Worm (Caenorhabditis elegans) whole organism, L2 larva: ENCODE results near the gene Y43B11AR.3.
A peak's percentile ranks its signal among the peaks of the same experiment; 100 is the strongest.

ENCODE experiments used
- C34F6.9 ChIP-seq: fragments of 150-350 bp; optimal IDR thresholded peaks from 2 replicates; lab custom pipeline; 2014; ENCODE audit warnings: missing biosample characterization, missing genetic modification characterization
- F13H6.1 ChIP-seq: sonication (generic microtip); optimal IDR thresholded peaks from 2 replicates; lab custom pipeline; 2016; ENCODE audit warnings: missing genetic modification characterization, missing compliant biosample characterization
- Y55F3AM.14 ChIP-seq: fragments of 200-800 bp; sonication (Bioruptor generic); optimal IDR thresholded peaks from 2 replicates; lab custom pipeline; 2018; ENCODE audit warnings: mild to moderate bottlenecking, missing genetic modification characterization, missing compliant biosample characterization
- ZK546.5 ChIP-seq: sonication (generic microtip); optimal IDR thresholded peaks from 2 replicates; lab custom pipeline; 2017; ENCODE audit warnings: missing biosample characterization, missing genetic modification characterization
- aly-2 ChIP-seq: fragments of 150-350 bp; optimal IDR thresholded peaks from 2 replicates; lab custom pipeline; 2014; ENCODE audit warnings: missing biosample characterization, missing genetic modification characterization
- ama-1 ChIP-seq: fragments of 150-350 bp; optimal IDR thresholded peaks from 2 replicates; lab custom pipeline; 2018; ENCODE audit warnings: inconsistent platforms
- blmp-1 ChIP-seq: sonication (generic microtip); optimal IDR thresholded peaks from 2 replicates; lab custom pipeline; 2017; ENCODE audit warnings: missing genetic modification characterization, mild to moderate bottlenecking, missing compliant biosample characterization, antibody characterized with exemption, moderate library complexity; ENCODE audit not compliant: insufficient read depth
- ceh-16 ChIP-seq: fragments of 150-350 bp; optimal IDR thresholded peaks from 2 replicates; lab custom pipeline; 2014; ENCODE audit warnings: missing biosample characterization, missing genetic modification characterization
- ceh-82 ChIP-seq: fragments of 150-350 bp; optimal IDR thresholded peaks from 2 replicates; lab custom pipeline; 2014; ENCODE audit warnings: missing biosample characterization, missing genetic modification characterization
- crh-2 ChIP-seq: sonication (generic microtip); optimal IDR thresholded peaks from 2 replicates; lab custom pipeline; 2017; ENCODE audit warnings: missing biosample characterization, missing genetic modification characterization
- dmd-4 ChIP-seq: sonication (generic microtip); optimal IDR thresholded peaks from 2 replicates; lab custom pipeline; 2017; ENCODE audit warnings: missing biosample characterization, missing genetic modification characterization
- egl-27 ChIP-seq: sonication (generic microtip); optimal IDR thresholded peaks from 3 replicates; lab custom pipeline; 2017; ENCODE audit warnings: missing biosample characterization, missing genetic modification reagents, missing genetic modification characterization
- elt-1 ChIP-seq: fragments of 150-350 bp; optimal IDR thresholded peaks from 2 replicates; lab custom pipeline; 2014; ENCODE audit warnings: missing biosample characterization, missing genetic modification characterization
- elt-3 ChIP-seq: sonication (generic microtip); optimal IDR thresholded peaks from 2 replicates; lab custom pipeline; 2017; ENCODE audit warnings: missing biosample characterization, missing genetic modification characterization
- fos-1 ChIP-seq: fragments of 150-350 bp; optimal IDR thresholded peaks from 2 replicates; lab custom pipeline; 2014; ENCODE audit warnings: missing biosample characterization, missing genetic modification characterization
- gmeb-1 ChIP-seq: fragments of 150-350 bp; optimal IDR thresholded peaks from 2 replicates; lab custom pipeline; 2014; ENCODE audit warnings: missing biosample characterization, missing genetic modification characterization
- lin-11 ChIP-seq: fragments of 150-350 bp; sonication (generic microtip); optimal IDR thresholded peaks from 2 replicates; lab custom pipeline; 2014; ENCODE audit warnings: missing biosample characterization, missing genetic modification characterization, inconsistent platforms, mixed read lengths
- nhr-10 ChIP-seq: sonication (generic microtip); optimal IDR thresholded peaks from 2 replicates; lab custom pipeline; 2017; ENCODE audit warnings: missing biosample characterization, missing genetic modification characterization
- nhr-11 ChIP-seq: fragments of 150-350 bp; optimal IDR thresholded peaks from 2 replicates; lab custom pipeline; 2014; ENCODE audit warnings: missing biosample characterization, missing genetic modification characterization
- nhr-12 ChIP-seq: fragments of 150-350 bp; optimal IDR thresholded peaks from 2 replicates; lab custom pipeline; 2014; ENCODE audit warnings: missing biosample characterization, missing genetic modification characterization
- nhr-21 ChIP-seq: fragments of 150-350 bp; optimal IDR thresholded peaks from 2 replicates; lab custom pipeline; 2014; ENCODE audit warnings: missing biosample characterization, missing genetic modification characterization
- nhr-23 ChIP-seq: fragments of 150-350 bp; optimal IDR thresholded peaks from 2 replicates; lab custom pipeline; 2014; ENCODE audit warnings: missing biosample characterization, missing genetic modification reagents, missing genetic modification characterization
- nhr-237 ChIP-seq: fragments of 150-350 bp; optimal IDR thresholded peaks from 2 replicates; lab custom pipeline; 2014; ENCODE audit warnings: missing biosample characterization, missing genetic modification characterization
- nhr-6 ChIP-seq: fragments of 150-350 bp; optimal IDR thresholded peaks from 2 replicates; lab custom pipeline; 2014; ENCODE audit warnings: missing biosample characterization, missing genetic modification characterization
- peb-1 ChIP-seq: fragments of 150-350 bp; optimal IDR thresholded peaks from 2 replicates; lab custom pipeline; 2014; ENCODE audit warnings: missing biosample characterization, missing genetic modification characterization
- sma-3 ChIP-seq: sonication (generic microtip); optimal IDR thresholded peaks from 2 replicates; lab custom pipeline; 2016; ENCODE audit warnings: missing genetic modification reagents, missing genetic modification characterization, missing compliant biosample characterization
- sma-9 ChIP-seq, 2 experiments: fragments of 150-350 bp in 1 of 2; sonication (generic microtip) in 1 of 2; optimal IDR thresholded peaks; 2 replicates each; lab custom pipeline; 2014 to 2016; ENCODE audit warnings: missing genetic modification characterization in 2 of 2, mild to moderate bottlenecking in 1 of 2, missing biosample characterization in 1 of 2, missing compliant biosample characterization in 1 of 2, missing genetic modification reagents in 1 of 2, moderate library complexity in 1 of 2
- snpc-4 ChIP-seq: fragments of 150-350 bp; optimal IDR thresholded peaks from 2 replicates; lab custom pipeline; 2014; ENCODE audit warnings: missing biosample characterization, missing genetic modification characterization
- unc-55 ChIP-seq: fragments of 150-350 bp; sonication (generic microtip); optimal IDR thresholded peaks from 3 replicates; lab custom pipeline; 2014; ENCODE audit warnings: missing biosample characterization, missing genetic modification reagents, missing genetic modification characterization
- zag-1 ChIP-seq: fragments of 150-350 bp; optimal IDR thresholded peaks from 2 replicates; lab custom pipeline; 2014; ENCODE audit warnings: missing biosample characterization, missing genetic modification characterization
- ztf-1 ChIP-seq: fragments of 200-800 bp; sonication (Bioruptor generic); conservative IDR thresholded peaks from 2 replicates; pipeline ENCODE4 v1.3.6; 2022; ENCODE audit warnings: missing genetic modification characterization, missing compliant biosample characterization
- ztf-11 ChIP-seq: sonication (generic microtip); optimal IDR thresholded peaks from 2 replicates; lab custom pipeline; 2017; ENCODE audit warnings: missing biosample characterization, missing genetic modification characterization

Y43B11AR.3 gene

DNA sequence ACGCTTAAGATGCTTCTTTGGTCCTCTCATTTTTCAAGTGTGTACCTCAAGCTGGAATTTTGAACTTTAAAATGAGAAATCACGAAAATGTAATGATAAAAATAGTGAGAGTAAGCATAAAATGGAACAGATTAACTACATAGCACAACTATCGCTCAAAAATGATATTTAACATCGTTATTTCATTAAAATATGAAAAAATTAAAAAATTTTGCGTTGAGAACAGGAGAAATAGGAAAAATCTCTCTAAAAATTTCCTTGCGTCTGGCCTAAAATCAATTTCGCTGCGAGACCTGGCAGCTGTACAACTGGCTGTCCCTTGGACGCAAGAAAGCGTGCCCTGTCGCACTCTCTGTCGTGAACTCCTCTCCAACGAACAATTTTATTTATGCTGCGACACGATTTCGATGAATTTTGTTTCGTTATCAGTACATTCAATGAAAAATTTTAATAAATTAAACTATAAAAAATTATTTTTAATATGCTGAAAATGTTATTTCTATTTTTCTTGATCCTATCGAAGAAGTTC is 1.2 kb upstream of the Y43B11AR.3 start, which contains the start of gene rps-4 (continued):
- peak; percentile 88 for TF ChIP-seq sma-3

ce11 chrIV:7083976-7084375 is 460 bp upstream of the Y43B11AR.3 start:
- TF ChIP-seq ceh-16 (tag; lab: Kevin White, UChicago) (no peak), Y55F3AM.14 (no peak), nhr-10 (no peak), nhr-23 (tag; lab: Kevin White, UChicago) (no peak), nhr-237 (tag; lab: Kevin White, UChicago) (no peak), ztf-11 (tag; lab: Kevin White, UChicago) (no peak), crh-2 (tag; lab: Kevin White, UChicago) (no peak), fos-1 (tag; lab: Kevin White, UChicago) (no peak), zag-1 (tag; lab: Kevin White, UChicago) (no peak), snpc-4 (no peak), F13H6.1 (tag; lab: Kevin White, UChicago) (no peak)

DNA sequence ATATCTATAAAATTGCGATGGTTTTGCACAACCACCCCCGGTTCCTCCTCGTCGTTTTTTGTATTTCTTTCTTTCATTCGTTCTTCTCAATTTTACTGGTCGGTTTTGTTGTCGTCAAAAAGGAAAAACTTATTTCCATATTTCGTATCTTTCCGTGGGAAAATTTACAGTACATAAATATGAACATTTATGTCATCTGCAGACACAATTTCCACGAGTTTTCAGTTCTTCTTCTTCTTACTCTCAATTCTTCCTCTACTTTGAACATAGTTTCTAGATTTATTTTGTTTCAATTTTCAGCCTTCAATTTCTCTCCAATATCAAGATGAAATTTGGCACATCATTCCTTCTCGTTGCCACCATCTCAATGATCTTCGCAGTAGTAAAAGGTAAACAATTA is 2.3 kb downstream of the Y43B11AR.3 start, which contains the start of gene Y43B11AR.1:
Y43B11AR.1 (plus strand) TSS at position 301 of the 400 bp plus-strand sequence.
- TF ChIP-seq C34F6.9 (tag; lab: Kevin White, UChicago) (no peak), dmd-4 (no peak), unc-55 (GFP tag; lab: Kevin White, UChicago) (no peak), sma-9 (GFP tag; optimal IDR thresholded peaks at IDR 0.05; lab: Kevin White, UChicago) (no peak), sma-9 (tag; optimal IDR thresholded peaks at IDR 0.05; lab: Kevin White, UChicago) (no peak), blmp-1 (tag; lab: Kevin White, UChicago) (no peak), nhr-11 (tag; lab: Kevin White, UChicago) (no peak), ZK546.5 (tag; lab: Kevin White, UChicago) (no peak), ceh-16 (tag; lab: Kevin White, UChicago) (no peak), zag-1 (tag; lab: Kevin White, UChicago) (no peak), ama-1 (lab: Kevin White, UChicago) (no peak), elt-3 (no peak), aly-2 (tag; lab: Kevin White, UChicago) (no peak), elt-1 (no peak), nhr-237 (tag; lab: Kevin White, UChicago) (no peak)

DNA sequence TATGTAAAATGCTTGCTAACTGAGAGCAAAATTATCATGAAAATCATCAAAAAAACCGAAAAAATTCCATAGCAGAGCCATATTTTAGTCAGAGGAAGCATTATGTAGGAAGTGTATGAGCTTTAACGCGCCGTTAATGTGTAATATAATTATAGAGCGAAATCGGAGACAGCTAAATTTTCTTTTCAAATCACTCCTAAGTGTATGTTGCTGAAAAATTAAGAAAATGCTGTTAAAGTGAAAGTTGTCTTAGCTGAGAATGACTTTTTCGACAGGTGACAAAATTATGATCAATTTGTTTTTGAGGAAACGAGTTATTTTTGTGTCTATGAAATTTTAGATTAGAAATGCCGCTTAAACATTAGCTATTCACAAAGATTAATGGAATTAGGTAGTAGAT is 8.5 kb downstream of the Y43B11AR.3 start, which contains the start of gene srg-50:
srg-50 (minus strand) TSS at position 101 of the 400 bp plus-strand sequence.
- no peak for TF ChIP-seq zag-1 (tag; lab: Kevin White, UChicago)
- no peak for TF ChIP-seq blmp-1 (tag; lab: Kevin White, UChicago)
- no peak for TF ChIP-seq nhr-6 (tag; lab: Kevin White, UChicago)
- TF ChIP-seq nhr-21 (tag; lab: Kevin White, UChicago), result no peak
- no peak for TF ChIP-seq crh-2 (tag; lab: Kevin White, UChicago)
- no peak for TF ChIP-seq nhr-12 (tag; lab: Kevin White, UChicago)

DNA sequence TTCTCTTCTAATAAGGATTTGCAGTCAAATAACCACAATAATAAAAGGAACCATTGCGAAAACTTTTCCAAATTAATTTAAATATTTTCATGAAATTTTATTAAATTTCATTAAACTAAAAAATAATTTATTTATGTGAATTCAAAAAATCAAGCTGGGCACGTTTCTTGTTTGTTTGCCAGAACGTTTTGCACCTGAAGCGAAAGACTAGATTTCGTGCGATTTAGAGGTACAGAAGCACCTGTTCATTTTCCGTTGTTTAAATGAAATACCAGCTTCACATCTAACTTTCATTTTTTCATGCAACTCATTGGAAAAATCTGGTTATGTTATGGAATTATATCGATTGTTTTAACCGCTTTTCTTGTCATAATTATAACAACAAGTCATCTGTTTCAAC is 11.4 kb downstream of the Y43B11AR.3 start, which contains the start of gene srg-48:
srg-48 (plus strand) TSS at position 301 of the 400 bp plus-strand sequence.
- no peak for TF ChIP-seq egl-27 (tag; lab: Kevin White, UChicago)
- no peak for TF ChIP-seq sma-9 (GFP tag; optimal IDR thresholded peaks at IDR 0.05; lab: Kevin White, UChicago)
- no peak for TF ChIP-seq sma-9 (tag; optimal IDR thresholded peaks at IDR 0.05; lab: Kevin White, UChicago)
- no peak for TF ChIP-seq nhr-6 (tag; lab: Kevin White, UChicago)
- no peak for TF ChIP-seq crh-2 (tag; lab: Kevin White, UChicago)
- TF ChIP-seq peb-1 (tag; lab: Kevin White, UChicago), result no peak
- no peak for TF ChIP-seq ztf-1 (GFP tag; lab: Robert Waterston, UW)
- no peak for TF ChIP-seq gmeb-1
- TF ChIP-seq ceh-82, result no peak

- TF ChIP-seq egl-27 (tag; lab: Kevin White, UChicago) (no peak), aly-2 (tag; lab: Kevin White, UChicago) (no peak), elt-3 (no peak), fos-1 (tag; lab: Kevin White, UChicago) (no peak), lin-11 (no peak)
These were observed 16.1 kb downstream of the Y43B11AR.3 start for ce11 chrIV:7067446-7067845.
